Fruit fly (Drosophila melanogaster): ENCODE measurements around the gene Utx.

- TF ChIP-seq svp (GFP tag) (no peak), fd59A (GFP tag; optimal IDR thresholded peaks at IDR 0.05) (peak; percentile 6), CG6792 (GFP tag; optimal IDR thresholded peaks at IDR 0.05) (peak; percentile 27)
Measured at dm6 chr2L:10276846-10277245, 1.8 kb downstream of the Utx start.
